Worm (Caenorhabditis elegans) whole organism, L4/young adult: ENCODE data around the gene rgs-7.

Experiments
- W03F9.2 ChIP-seq: fragments of 150-350 bp; optimal IDR thresholded peaks from 2 replicates; lab custom pipeline; 2014; ENCODE audit warnings: missing biosample characterization, missing genetic modification characterization
- dao-5 ChIP-seq: sonication (generic microtip); optimal IDR thresholded peaks from 2 replicates; lab custom pipeline; 2016; ENCODE audit warnings: missing genotype, missing genetic modification characterization, moderate library complexity, missing compliant biosample characterization
- him-1 ChIP-seq: sonication (generic microtip); optimal IDR thresholded peaks from 2 replicates; lab custom pipeline; 2016; ENCODE audit warnings: missing genotype, missing genetic modification reagents, missing genetic modification characterization, missing compliant biosample characterization

DNA sequence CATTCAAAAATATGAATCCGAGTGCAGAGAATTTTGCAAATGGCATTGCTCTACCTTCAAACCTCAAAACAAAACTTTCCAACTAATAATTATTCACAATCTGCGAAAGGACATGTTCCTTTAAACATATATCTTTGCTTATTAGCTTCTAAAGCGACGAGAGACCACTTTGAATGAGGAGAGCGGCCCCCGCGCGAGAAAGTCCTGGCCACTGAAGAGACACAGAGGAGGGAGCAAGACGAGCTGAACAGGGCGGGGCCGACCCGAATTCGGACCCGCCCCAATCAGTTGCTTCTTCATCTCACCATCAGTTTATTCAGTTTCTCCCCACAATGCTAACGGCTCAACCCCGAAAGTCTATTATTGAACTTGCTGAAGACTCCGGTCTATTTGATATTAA is 43.3 kb downstream of the rgs-7 start, which contains the start of gene T27A10.2:
- TF ChIP-seq him-1 (tag; lab: Kevin White, UChicago) (no peak), dao-5 (tag; lab: Kevin White, UChicago) (no peak), W03F9.2 (tag; lab: Kevin White, UChicago) (no peak)
